Fruit fly (Drosophila melanogaster) whole organism, prepupa: ENCODE data around the gene ouib.

Experiments used
- CG11294 ChIP-seq: fragments of 200-800 bp; sonication (Bioruptor generic); IDR thresholded peaks from 2 replicates; pipeline ENCODE4 v1.3.6; 2022; ENCODE audit warnings: missing biosample characterization, missing genetic modification characterization
- CG3032 ChIP-seq: fragments of 200-800 bp; optimal IDR thresholded peaks from 2 replicates; lab custom pipeline; 2019; ENCODE audit warnings: missing biosample characterization, mild to moderate bottlenecking, missing genetic modification characterization, moderate library complexity
- CG32006 ChIP-seq: fragments of 200-800 bp; sonication (Bioruptor generic); optimal IDR thresholded peaks from 3 replicates; lab custom pipeline; 2017; ENCODE audit warnings: missing biosample characterization, mild to moderate bottlenecking, missing genetic modification characterization
- CG3919 ChIP-seq: fragments of 200-800 bp; sonication (Bioruptor generic); optimal IDR thresholded peaks from 3 replicates; lab custom pipeline; 2016; ENCODE audit warnings: missing biosample characterization, missing genetic modification characterization
- CG6163 ChIP-seq: fragments of 200-800 bp; sonication (Bioruptor generic); IDR thresholded peaks from 3 replicates; pipeline ENCODE4 v1.3.6; 2022; ENCODE audit warnings: missing biosample characterization, missing genetic modification characterization
- Ets96B ChIP-seq: fragments of 200-800 bp; optimal IDR thresholded peaks from 2 replicates; lab custom pipeline; 2019; ENCODE audit warnings: missing biosample characterization, mild to moderate bottlenecking, missing genetic modification characterization, moderate library complexity
- Gug ChIP-seq: fragments of 200-800 bp; sonication (Bioruptor generic); IDR thresholded peaks from 2 replicates; pipeline ENCODE4 v1.3.6; 2022; ENCODE audit warnings: missing biosample characterization, missing genetic modification characterization
- Hr39 ChIP-seq: fragments of 200-800 bp; sonication (Bioruptor generic); optimal IDR thresholded peaks from 2 replicates; lab custom pipeline; 2016; ENCODE audit warnings: missing biosample characterization, missing genetic modification characterization
- Lpt ChIP-seq: fragments of 200-800 bp; sonication (Bioruptor generic); optimal IDR thresholded peaks from 3 replicates; lab custom pipeline; 2016; ENCODE audit warnings: missing biosample characterization, missing genetic modification characterization
- cyc ChIP-seq: fragments of 200-800 bp; sonication (Bioruptor generic); optimal IDR thresholded peaks from 3 replicates; lab custom pipeline; 2016; ENCODE audit warnings: missing biosample characterization, missing genetic modification characterization
- dac ChIP-seq: fragments of 200-800 bp; sonication (Bioruptor generic); optimal IDR thresholded peaks from 2 replicates; lab custom pipeline; 2017; ENCODE audit warnings: missing biosample characterization, mild to moderate bottlenecking, missing genetic modification characterization
- esn ChIP-seq: fragments of 200-800 bp; sonication (Bioruptor generic); optimal IDR thresholded peaks from 2 replicates; lab custom pipeline; 2016; ENCODE audit warnings: missing biosample characterization, mild to moderate bottlenecking, missing genetic modification characterization, moderate library complexity
- spab ChIP-seq: fragments of 200-800 bp; sonication (Bioruptor generic); optimal IDR thresholded peaks from 2 replicates; lab custom pipeline; 2017; ENCODE audit warnings: missing biosample characterization, mild to moderate bottlenecking, missing genetic modification characterization, missing genetic modification reagents

DNA sequence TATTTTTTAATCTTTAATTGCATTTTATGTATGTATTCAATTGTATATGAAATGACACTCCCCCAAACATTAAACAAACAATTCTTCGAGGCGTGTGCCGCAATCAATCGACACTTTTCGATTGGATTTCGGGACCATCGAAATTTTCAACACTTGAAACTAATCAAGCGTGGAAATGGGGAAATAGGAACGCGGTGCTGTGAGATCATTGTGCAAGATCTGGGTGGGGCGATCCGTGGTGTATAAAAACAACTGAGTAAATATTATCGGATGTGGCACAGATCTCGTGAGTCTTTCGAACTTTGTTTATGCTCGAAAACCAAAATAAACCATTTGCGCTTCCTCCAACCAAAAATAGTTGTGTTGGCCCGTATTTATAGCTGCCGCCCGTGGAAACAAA lies 16.0 kb downstream of the ouib start:
- no peak for TF ChIP-seq CG32006 (GFP tag; lab: Kevin White, UChicago)
- TF ChIP-seq Lpt = no peak
- no peak for TF ChIP-seq CG11294 (GFP tag; lab: Robert Waterston, UW)
- TF ChIP-seq CG3919 = no peak
- TF ChIP-seq esn (GFP tag; lab: Kevin White, UChicago) = no peak
- TF ChIP-seq spab = no peak
- TF ChIP-seq cyc (GFP tag; lab: Kevin White, UChicago) = no peak
- no peak for TF ChIP-seq Hr39
- no peak for TF ChIP-seq CG6163
- TF ChIP-seq Gug = no peak
- no peak for TF ChIP-seq CG3032
- no peak for TF ChIP-seq dac (GFP tag; lab: Kevin White, UChicago)
- no peak for TF ChIP-seq Ets96B (tag; lab: Kevin White, UChicago)
